Worm (Caenorhabditis elegans) whole organism, midembryonic: Measurements from ENCODE around the gene mut-7.

Source experiments
- cog-1 ChIP-seq: sonication (generic microtip); optimal IDR thresholded peaks from 2 replicates; lab custom pipeline; 2016; ENCODE audit warnings: missing genetic modification characterization, missing compliant biosample characterization
- klf-2 ChIP-seq: fragments of 200-800 bp; sonication (Bioruptor generic); conservative IDR thresholded peaks from 2 replicates; pipeline ENCODE4 v1.3.6; 2022; ENCODE audit warnings: missing genetic modification reagents, missing genetic modification characterization, missing compliant biosample characterization
- med-1 ChIP-seq: sonication (generic microtip); optimal IDR thresholded peaks from 2 replicates; lab custom pipeline; 2017; ENCODE audit warnings: missing genetic modification characterization, mild to moderate bottlenecking, missing compliant biosample characterization, antibody characterized with exemption, missing genetic modification reagents; ENCODE audit not compliant: insufficient read depth
- ref-1 ChIP-seq: fragments of 200-800 bp; sonication (Bioruptor generic); conservative IDR thresholded peaks from 2 replicates; pipeline ENCODE4 v1.3.6; 2022; ENCODE audit warnings: missing genetic modification reagents, missing genetic modification characterization, missing compliant biosample characterization
- tab-1 ChIP-seq: fragments of 200-800 bp; sonication (Bioruptor generic); IDR thresholded peaks from 2 replicates; pipeline ENCODE4 v1.3.6; 2022; ENCODE audit warnings: missing genetic modification characterization, missing compliant biosample characterization
- ztf-23 ChIP-seq: fragments of 200-800 bp; sonication (Bioruptor generic); IDR thresholded peaks from 2 replicates; pipeline ENCODE4 v1.3.6; 2022; ENCODE audit warnings: missing genetic modification reagents, missing genetic modification characterization, missing compliant biosample characterization

- no peak for TF ChIP-seq tab-1 (GFP tag; lab: Robert Waterston, UW)
- TF ChIP-seq ztf-23 (GFP tag; lab: Robert Waterston, UW): no peak
- no peak for TF ChIP-seq cog-1 (tag; lab: Kevin White, UChicago)
- TF ChIP-seq med-1 (GFP tag; lab: Kevin White, UChicago): no peak
- TF ChIP-seq klf-2 (GFP tag; lab: Robert Waterston, UW): no peak
- TF ChIP-seq ref-1 (GFP tag; lab: Robert Waterston, UW): no peak
Measured at ce11 chrIII:9582240-9582639, 40.1 kb upstream of the mut-7 start, which contains the start of gene C48B4.3.
